Worm (Caenorhabditis elegans) whole organism, late embryonic: ENCODE measurements around the gene F49E2.5.

Source experiments
- ceh-14 ChIP-seq: sonication (generic microtip); optimal IDR thresholded peaks from 2 replicates; lab custom pipeline; 2016; ENCODE audit warnings: missing genotype, missing genetic modification characterization, missing compliant biosample characterization
- dve-1 ChIP-seq: sonication (generic microtip); optimal IDR thresholded peaks from 2 replicates; lab custom pipeline; 2017; ENCODE audit warnings: antibody characterized with exemption, mild to moderate bottlenecking, missing genetic modification characterization, missing compliant biosample characterization
- eyg-1 ChIP-seq: sonication (generic microtip); optimal IDR thresholded peaks from 2 replicates; lab custom pipeline; 2016; ENCODE audit warnings: missing genotype, missing genetic modification characterization, missing compliant biosample characterization
- hlh-15 ChIP-seq: sonication (generic microtip); optimal IDR thresholded peaks from 2 replicates; lab custom pipeline; 2016; ENCODE audit warnings: missing genetic modification characterization, missing compliant biosample characterization
- nhr-11 ChIP-seq: fragments of 150-350 bp; optimal IDR thresholded peaks from 2 replicates; lab custom pipeline; 2014; ENCODE audit warnings: missing biosample characterization, missing genetic modification characterization
- pag-3 ChIP-seq: sonication (generic microtip); optimal IDR thresholded peaks from 2 replicates; lab custom pipeline; 2016; ENCODE audit warnings: missing compliant biosample characterization, missing genetic modification characterization, borderline replicate concordance
- pat-9 ChIP-seq: fragments of 200-800 bp; sonication (Bioruptor generic); optimal IDR thresholded peaks from 2 replicates; lab custom pipeline; 2018; ENCODE audit warnings: mild to moderate bottlenecking, missing genetic modification characterization, moderate library complexity, missing compliant biosample characterization
- pqm-1 ChIP-seq: sonication (generic microtip); optimal IDR thresholded peaks from 2 replicates; lab custom pipeline; 2016; ENCODE audit warnings: missing genetic modification characterization, missing compliant biosample characterization
- unc-3 ChIP-seq, 2 experiments: fragments of 200-800 bp in 1 of 2; sonication (Bioruptor generic) in 1 of 2; sonication (generic microtip) in 1 of 2; conservative IDR thresholded peaks in 1 of 2; optimal IDR thresholded peaks in 1 of 2; 2 replicates each; pipeline versions ENCODE4 v1.3.6 to Lab custom; 2016 to 2022; ENCODE audit warnings: missing compliant biosample characterization in 2 of 2, missing genetic modification characterization in 2 of 2, missing genetic modification reagents in 1 of 2
- unc-86 ChIP-seq: sonication (generic microtip); optimal IDR thresholded peaks from 2 replicates; lab custom pipeline; 2016; ENCODE audit warnings: missing genetic modification characterization, missing compliant biosample characterization

DNA sequence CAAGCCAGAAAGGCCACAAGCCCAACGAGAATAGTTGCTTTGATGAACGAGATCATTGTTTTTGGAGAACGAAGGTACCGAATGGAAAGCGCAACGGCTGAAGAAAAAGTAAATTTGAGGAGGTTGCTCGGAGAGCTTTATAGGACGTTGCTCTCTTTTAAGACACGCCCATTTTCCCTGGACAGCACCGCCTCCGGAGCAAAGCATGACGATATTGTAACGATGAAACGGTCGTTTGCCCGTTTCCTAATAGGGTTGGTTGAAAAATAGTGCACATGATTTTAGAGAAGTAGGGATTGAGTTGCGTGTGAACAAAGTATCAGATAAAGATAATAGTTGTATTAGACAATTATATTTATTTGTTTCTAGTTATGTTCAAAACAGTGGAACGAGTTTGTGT is 20.3 kb upstream of the F49E2.5 start, which contains the start of gene C07B5.3:
- TF ChIP-seq unc-3 (GFP tag; conservative IDR thresholded peaks at IDR 0.05; lab: Robert Waterston, UW) = no peak
- TF ChIP-seq unc-3 (tag; optimal IDR thresholded peaks at IDR 0.05; lab: Kevin White, UChicago) = no peak
- no peak for TF ChIP-seq pat-9
- no peak for TF ChIP-seq ceh-14 (tag; lab: Kevin White, UChicago)
- no peak for TF ChIP-seq dve-1 (tag; lab: Kevin White, UChicago)
- no peak for TF ChIP-seq pqm-1 (tag; lab: Kevin White, UChicago)
- no peak for TF ChIP-seq pag-3 (tag; lab: Kevin White, UChicago)
- TF ChIP-seq unc-86 = no peak
- TF ChIP-seq hlh-15 (tag; lab: Kevin White, UChicago) = no peak
- no peak for TF ChIP-seq eyg-1 (tag; lab: Kevin White, UChicago)
- TF ChIP-seq nhr-11 (tag; lab: Kevin White, UChicago) = no peak
